Worm (Caenorhabditis elegans): ENCODE results near the gene fut-5.

fut-5 gene

ce11 chrII:4698266-4698771 lies 30.8 kb upstream of the fut-5 start, which contains the start of the genes rpn-5 and scc-1 (continued):
- peak; percentile 50 for TF ChIP-seq nhr-11 (tag; optimal IDR thresholded peaks at IDR 0.05)
- peak; percentile 45 for TF ChIP-seq unc-86 (tag; optimal IDR thresholded peaks at IDR 0.05)
- peak; percentile 100 for TF ChIP-seq skn-1 (tag; optimal IDR thresholded peaks at IDR 0.05)
- TF ChIP-seq Y116A8C.19 (tag; optimal IDR thresholded peaks at IDR 0.05; ENCODE audit: borderline replicate concordance): no peak
- TF ChIP-seq irx-1 (tag; optimal IDR thresholded peaks at IDR 0.05): no peak
- no peak for TF ChIP-seq sptf-1 (tag; optimal IDR thresholded peaks at IDR 0.05)
- peak; percentile 45 for TF ChIP-seq ceh-8 (GFP tag; optimal IDR thresholded peaks at IDR 0.05)
- TF ChIP-seq hlh-4 (tag; optimal IDR thresholded peaks at IDR 0.05): no peak
- no peak for TF ChIP-seq aly-2 (tag; optimal IDR thresholded peaks at IDR 0.05)
- TF ChIP-seq nhr-28 (tag; optimal IDR thresholded peaks at IDR 0.05): no peak
- peak; percentile 66 for TF ChIP-seq xbp-1 (tag; optimal IDR thresholded peaks at IDR 0.05)
- TF ChIP-seq mab-9 (GFP tag; IDR thresholded peaks at IDR 0.05): no peak
- peak; percentile 17 for TF ChIP-seq ztf-4 (tag; optimal IDR thresholded peaks at IDR 0.05)
- TF ChIP-seq tlp-1 (tag; optimal IDR thresholded peaks at IDR 0.05): no peak
- peak; percentile 39 for TF ChIP-seq ceh-90 (tag; optimal IDR thresholded peaks at IDR 0.05)
- TF ChIP-seq fkh-4 (tag; optimal IDR thresholded peaks at IDR 0.05; ENCODE audit: borderline replicate concordance): no peak
- no peak for TF ChIP-seq zag-1 (tag; optimal IDR thresholded peaks at IDR 0.05)
- no peak for TF ChIP-seq ces-1 (GFP tag; optimal IDR thresholded peaks at IDR 0.05)
- no peak for TF ChIP-seq pag-3 (tag; optimal IDR thresholded peaks at IDR 0.05; ENCODE audit: borderline replicate concordance, insufficient read depth)
- peak; percentile 91 to 95 (median 91) for TF ChIP-seq dpl-1 (GFP tag; optimal IDR thresholded peaks at IDR 0.05)
- TF ChIP-seq fkh-10 (GFP tag; optimal IDR thresholded peaks at IDR 0.05): no peak
- TF ChIP-seq ztf-11 (tag; optimal IDR thresholded peaks at IDR 0.05): peak in 1 of 2 experiments; percentile 15
- TF ChIP-seq snu-23 (GFP tag; optimal IDR thresholded peaks at IDR 0.05): peak; percentile 77
- TF ChIP-seq nhr-85 (tag): peak; percentile 31
- TF ChIP-seq F16B12.6 (tag; optimal IDR thresholded peaks at IDR 0.05): peak; percentile 44
- no peak for TF ChIP-seq alr-1 (tag; optimal IDR thresholded peaks at IDR 0.05; ENCODE audit: borderline replicate concordance)
- TF ChIP-seq pqm-1 (tag; optimal IDR thresholded peaks at IDR 0.05): no peak
- TF ChIP-seq nhr-77 (tag; optimal IDR thresholded peaks at IDR 0.05): peak; percentile 42
- no peak for TF ChIP-seq ama-1 (optimal IDR thresholded peaks at IDR 0.05)
- no peak for TF ChIP-seq egl-27 (tag; optimal IDR thresholded peaks at IDR 0.05)
- TF ChIP-seq nhr-76 (tag; optimal IDR thresholded peaks at IDR 0.05): no peak
- peak; percentile 24 for TF ChIP-seq snpc-4 (tag; optimal IDR thresholded peaks at IDR 0.05)
- TF ChIP-seq ets-5 (GFP tag; IDR thresholded peaks at IDR 0.05): no peak
- TF ChIP-seq isw-1 (GFP tag; IDR thresholded peaks at IDR 0.05): peak; percentile 77
- TF ChIP-seq mdl-1 (tag; optimal IDR thresholded peaks at IDR 0.05): peak in 1 of 2 experiments; percentile 49
- TF ChIP-seq sox-4 (tag; optimal IDR thresholded peaks at IDR 0.05): no peak
- no peak for TF ChIP-seq ceh-63 (GFP tag; optimal IDR thresholded peaks at IDR 0.05)
- peak; percentile 84 for TF ChIP-seq C16A3.4 (tag; optimal IDR thresholded peaks at IDR 0.05)
- peak; percentile 92 to 97 for TF ChIP-seq lin-35 (GFP tag; optimal IDR thresholded peaks at IDR 0.05)
- TF ChIP-seq zip-4 (GFP tag; optimal IDR thresholded peaks at IDR 0.05): no peak
- TF ChIP-seq unc-130 (tag; optimal IDR thresholded peaks at IDR 0.05): peak; percentile 84
- no peak for TF ChIP-seq pax-3 (tag; optimal IDR thresholded peaks at IDR 0.05)
- TF ChIP-seq aha-1 (tag; optimal IDR thresholded peaks at IDR 0.05): no peak
- peak; percentile 58 for TF ChIP-seq dsc-1 (tag; optimal IDR thresholded peaks at IDR 0.05)
- peak; percentile 75 for TF ChIP-seq blmp-1 (tag; optimal IDR thresholded peaks at IDR 0.05)
- peak; percentile 67 for TF ChIP-seq tbx-2 (tag; optimal IDR thresholded peaks at IDR 0.05)
- peak; percentile 22; the same call in 1 of the 2 replicates for TF ChIP-seq ceh-88 (GFP tag; IDR thresholded peaks at IDR 0.05)

Measured in whole organism, L1 larva.